Fruit fly (Drosophila melanogaster) whole organism, prepupa: ENCODE measurements around the gene Vps2.
A peak's percentile ranks its signal among the peaks of the same experiment; 100 is the strongest.

Experiments
- Blimp-1 ChIP-seq: fragments of 200-800 bp; sonication (Bioruptor generic); optimal IDR thresholded peaks from 3 replicates; lab custom pipeline; 2017; ENCODE audit warnings: missing biosample characterization, missing genetic modification characterization, mild to moderate bottlenecking, moderate library complexity, missing genetic modification reagents
- CG10631 ChIP-seq: fragments of 200-800 bp; sonication (Bioruptor generic); optimal IDR thresholded peaks from 2 replicates; lab custom pipeline; 2016; ENCODE audit warnings: missing biosample characterization, missing genetic modification characterization
- CG10669 ChIP-seq: fragments of 200-800 bp; sonication (Bioruptor generic); optimal IDR thresholded peaks from 3 replicates; lab custom pipeline; 2018; ENCODE audit warnings: missing biosample characterization, mild to moderate bottlenecking, missing genetic modification characterization, moderate library complexity
- CG11294 ChIP-seq: fragments of 200-800 bp; sonication (Bioruptor generic); IDR thresholded peaks from 2 replicates; pipeline ENCODE4 v1.3.6; 2022; ENCODE audit warnings: missing biosample characterization, missing genetic modification characterization
- CG11762 ChIP-seq: fragments of 200-800 bp; sonication (Bioruptor generic); optimal IDR thresholded peaks from 3 replicates; lab custom pipeline; 2016; ENCODE audit warnings: missing biosample characterization, missing genetic modification characterization; ENCODE audit not compliant: insufficient read depth
- CG11902 ChIP-seq: fragments of 200-800 bp; sonication (Bioruptor generic); optimal IDR thresholded peaks from 3 replicates; lab custom pipeline; 2016; ENCODE audit warnings: missing biosample characterization, missing genetic modification characterization
- CG15336 ChIP-seq: fragments of 200-800 bp; sonication (Bioruptor generic); IDR thresholded peaks from 2 replicates; pipeline ENCODE4 v1.3.6; 2022; ENCODE audit warnings: missing biosample characterization, missing genetic modification characterization
- CG1621 ChIP-seq: fragments of 200-800 bp; sonication (Bioruptor generic); optimal IDR thresholded peaks from 3 replicates; lab custom pipeline; 2018; ENCODE audit warnings: missing biosample characterization, mild to moderate bottlenecking, missing genetic modification characterization
- CG16779 ChIP-seq: fragments of 200-800 bp; sonication (Bioruptor generic); optimal IDR thresholded peaks from 3 replicates; lab custom pipeline; 2017; ENCODE audit warnings: missing biosample characterization, mild to moderate bottlenecking, missing genetic modification characterization
- CG3032 ChIP-seq: fragments of 200-800 bp; optimal IDR thresholded peaks from 2 replicates; lab custom pipeline; 2019; ENCODE audit warnings: missing biosample characterization, mild to moderate bottlenecking, missing genetic modification characterization, moderate library complexity
- CG31627 ChIP-seq: fragments of 200-800 bp; sonication (Bioruptor generic); optimal IDR thresholded peaks from 3 replicates; lab custom pipeline; 2016; ENCODE audit warnings: missing biosample characterization, missing genetic modification characterization
- CG32006 ChIP-seq: fragments of 200-800 bp; sonication (Bioruptor generic); optimal IDR thresholded peaks from 3 replicates; lab custom pipeline; 2017; ENCODE audit warnings: missing biosample characterization, mild to moderate bottlenecking, missing genetic modification characterization
- CG34406 ChIP-seq: fragments of 200-800 bp; sonication (Bioruptor generic); optimal IDR thresholded peaks from 3 replicates; lab custom pipeline; 2016; ENCODE audit warnings: missing biosample characterization, missing genetic modification characterization
- CG3919 ChIP-seq: fragments of 200-800 bp; sonication (Bioruptor generic); optimal IDR thresholded peaks from 3 replicates; lab custom pipeline; 2016; ENCODE audit warnings: missing biosample characterization, missing genetic modification characterization
- CG6163 ChIP-seq: fragments of 200-800 bp; sonication (Bioruptor generic); IDR thresholded peaks from 3 replicates; pipeline ENCODE4 v1.3.6; 2022; ENCODE audit warnings: missing biosample characterization, missing genetic modification characterization
- CG6276 ChIP-seq: fragments of 200-800 bp; sonication (Bioruptor generic); optimal IDR thresholded peaks from 2 replicates; lab custom pipeline; 2017; ENCODE audit warnings: missing biosample characterization, mild to moderate bottlenecking, missing genetic modification characterization
- CG6792 ChIP-seq: fragments of 200-800 bp; sonication (Bioruptor generic); optimal IDR thresholded peaks from 3 replicates; lab custom pipeline; 2016; ENCODE audit warnings: missing biosample characterization, missing genetic modification characterization
- CG6808 ChIP-seq: fragments of 200-800 bp; sonication (Bioruptor generic); optimal IDR thresholded peaks from 3 replicates; lab custom pipeline; 2017; ENCODE audit warnings: missing biosample characterization, missing genetic modification characterization, mild to moderate bottlenecking, moderate library complexity, missing genetic modification reagents
- CG6854 ChIP-seq: fragments of 200-800 bp; sonication (Bioruptor generic); optimal IDR thresholded peaks from 2 replicates; lab custom pipeline; 2017; ENCODE audit warnings: missing biosample characterization, mild to moderate bottlenecking, missing genetic modification characterization
- CG7368 ChIP-seq: fragments of 200-800 bp; sonication (Bioruptor generic); optimal IDR thresholded peaks from 3 replicates; lab custom pipeline; 2016; ENCODE audit warnings: missing biosample characterization, missing genetic modification characterization
- CG8119 ChIP-seq: fragments of 200-800 bp; sonication (Bioruptor generic); IDR thresholded peaks from 3 replicates; pipeline ENCODE4 v1.3.6; 2022; ENCODE audit warnings: missing biosample characterization, missing genetic modification characterization
- CG9139 ChIP-seq: fragments of 200-800 bp; sonication (Bioruptor generic); optimal IDR thresholded peaks from 3 replicates; lab custom pipeline; 2017; ENCODE audit warnings: missing biosample characterization, mild to moderate bottlenecking, missing genetic modification characterization
- Eip75B ChIP-seq: fragments of 200-800 bp; sonication (Bioruptor generic); optimal IDR thresholded peaks from 3 replicates; lab custom pipeline; 2016; ENCODE audit warnings: missing biosample characterization, missing genetic modification characterization
- Eip78C ChIP-seq: fragments of 200-800 bp; sonication (Bioruptor generic); peaks from one replicate; lab custom pipeline; 2016; ENCODE audit warnings: missing biosample characterization, missing genetic modification characterization
- Eip93F ChIP-seq: fragments of 200-800 bp; sonication (Bioruptor generic); optimal IDR thresholded peaks from 2 replicates; lab custom pipeline; 2016; ENCODE audit warnings: missing biosample characterization, mild to moderate bottlenecking, missing genetic modification characterization
- Ets21C ChIP-seq: fragments of 200-800 bp; sonication (Bioruptor generic); optimal IDR thresholded peaks from 3 replicates; lab custom pipeline; 2016; ENCODE audit warnings: missing biosample characterization, missing genetic modification characterization
- Ets96B ChIP-seq: fragments of 200-800 bp; optimal IDR thresholded peaks from 2 replicates; lab custom pipeline; 2019; ENCODE audit warnings: missing biosample characterization, mild to moderate bottlenecking, missing genetic modification characterization, moderate library complexity
- Gug ChIP-seq: fragments of 200-800 bp; sonication (Bioruptor generic); IDR thresholded peaks from 2 replicates; pipeline ENCODE4 v1.3.6; 2022; ENCODE audit warnings: missing biosample characterization, missing genetic modification characterization
- Hr38 ChIP-seq: sonication (Bioruptor generic); optimal IDR thresholded peaks from 2 replicates; lab custom pipeline; 2016; ENCODE audit warnings: missing biosample characterization, missing genetic modification characterization
- Hr39 ChIP-seq: fragments of 200-800 bp; sonication (Bioruptor generic); optimal IDR thresholded peaks from 2 replicates; lab custom pipeline; 2016; ENCODE audit warnings: missing biosample characterization, missing genetic modification characterization
- Hr4 ChIP-seq: fragments of 200-800 bp; sonication (Bioruptor generic); optimal IDR thresholded peaks from 3 replicates; lab custom pipeline; 2016; ENCODE audit warnings: missing biosample characterization, missing genetic modification characterization
- Lpt ChIP-seq: fragments of 200-800 bp; sonication (Bioruptor generic); optimal IDR thresholded peaks from 3 replicates; lab custom pipeline; 2016; ENCODE audit warnings: missing biosample characterization, missing genetic modification characterization
- Met ChIP-seq: fragments of 200-800 bp; sonication (Bioruptor generic); optimal IDR thresholded peaks from 3 replicates; lab custom pipeline; 2016; ENCODE audit warnings: missing biosample characterization, missing genetic modification characterization
- OdsH ChIP-seq: fragments of 200-800 bp; sonication (Bioruptor generic); optimal IDR thresholded peaks from 3 replicates; lab custom pipeline; 2016; ENCODE audit warnings: missing biosample characterization, missing genetic modification characterization
- Smox ChIP-seq: fragments of 200-800 bp; sonication (Bioruptor generic); optimal IDR thresholded peaks from 3 replicates; lab custom pipeline; 2016; ENCODE audit warnings: missing biosample characterization, missing genetic modification characterization
- Sox102F ChIP-seq: fragments of 200-800 bp; sonication (Bioruptor generic); optimal IDR thresholded peaks from 2 replicates; lab custom pipeline; 2016; ENCODE audit warnings: missing biosample characterization, mild to moderate bottlenecking, missing genetic modification characterization
- Sox14 ChIP-seq: fragments of 200-800 bp; sonication (Bioruptor generic); optimal IDR thresholded peaks from 3 replicates; lab custom pipeline; 2016; ENCODE audit warnings: missing biosample characterization, missing genetic modification characterization
- Sox15 ChIP-seq: fragments of 200-800 bp; sonication (Bioruptor generic); optimal IDR thresholded peaks from 3 replicates; lab custom pipeline; 2016; ENCODE audit warnings: missing biosample characterization, missing genetic modification characterization
- acj6 ChIP-seq: fragments of 200-800 bp; sonication (Bioruptor generic); optimal IDR thresholded peaks from 3 replicates; lab custom pipeline; 2016; ENCODE audit warnings: missing biosample characterization, missing genetic modification characterization
- cyc ChIP-seq: fragments of 200-800 bp; sonication (Bioruptor generic); optimal IDR thresholded peaks from 3 replicates; lab custom pipeline; 2016; ENCODE audit warnings: missing biosample characterization, missing genetic modification characterization
- dsx ChIP-seq: fragments of 200-800 bp; optimal IDR thresholded peaks from 3 replicates; lab custom pipeline; 2019; ENCODE audit warnings: missing biosample characterization, mild to moderate bottlenecking, missing genetic modification characterization, moderate library complexity; ENCODE audit not compliant: poor library complexity, severe bottlenecking
- eg ChIP-seq: fragments of 200-800 bp; sonication (Bioruptor generic); IDR thresholded peaks from 3 replicates; pipeline ENCODE4 v1.3.6; 2022; ENCODE audit warnings: missing biosample characterization, missing genetic modification characterization
- esn ChIP-seq: fragments of 200-800 bp; sonication (Bioruptor generic); optimal IDR thresholded peaks from 2 replicates; lab custom pipeline; 2016; ENCODE audit warnings: missing biosample characterization, mild to moderate bottlenecking, missing genetic modification characterization, moderate library complexity
- fd59A ChIP-seq: fragments of 200-800 bp; sonication (Bioruptor generic); optimal IDR thresholded peaks from 2 replicates; lab custom pipeline; 2017; ENCODE audit warnings: missing biosample characterization, mild to moderate bottlenecking, missing genetic modification characterization, missing genetic modification reagents
- fd85E ChIP-seq: fragments of 200-800 bp; sonication (Bioruptor generic); optimal IDR thresholded peaks from 3 replicates; lab custom pipeline; 2016; ENCODE audit warnings: missing biosample characterization, missing genetic modification characterization
- fkh ChIP-seq: fragments of 200-800 bp; sonication (Bioruptor generic); optimal IDR thresholded peaks from 3 replicates; lab custom pipeline; 2017; ENCODE audit warnings: missing biosample characterization, mild to moderate bottlenecking, missing genetic modification characterization, moderate library complexity
- lz ChIP-seq: fragments of 200-800 bp; sonication (Bioruptor generic); optimal IDR thresholded peaks from 3 replicates; lab custom pipeline; 2016; ENCODE audit warnings: missing biosample characterization, missing genetic modification characterization
- net ChIP-seq: fragments of 200-800 bp; sonication (Bioruptor generic); optimal IDR thresholded peaks from 3 replicates; lab custom pipeline; 2016; ENCODE audit warnings: missing biosample characterization, missing genetic modification characterization
- pdm3 ChIP-seq: fragments of 200-800 bp; sonication (Bioruptor generic); optimal IDR thresholded peaks from 3 replicates; lab custom pipeline; 2016; ENCODE audit warnings: missing biosample characterization, missing genetic modification characterization
- svp ChIP-seq: fragments of 200-800 bp; sonication (Bioruptor generic); peaks from one replicate; lab custom pipeline; 2016; ENCODE audit warnings: missing biosample characterization, missing genetic modification characterization
- topi ChIP-seq: fragments of 200-800 bp; sonication (Bioruptor generic); optimal IDR thresholded peaks from 3 replicates; lab custom pipeline; 2016; ENCODE audit warnings: missing biosample characterization, missing genetic modification characterization

Vps2 gene

DNA sequence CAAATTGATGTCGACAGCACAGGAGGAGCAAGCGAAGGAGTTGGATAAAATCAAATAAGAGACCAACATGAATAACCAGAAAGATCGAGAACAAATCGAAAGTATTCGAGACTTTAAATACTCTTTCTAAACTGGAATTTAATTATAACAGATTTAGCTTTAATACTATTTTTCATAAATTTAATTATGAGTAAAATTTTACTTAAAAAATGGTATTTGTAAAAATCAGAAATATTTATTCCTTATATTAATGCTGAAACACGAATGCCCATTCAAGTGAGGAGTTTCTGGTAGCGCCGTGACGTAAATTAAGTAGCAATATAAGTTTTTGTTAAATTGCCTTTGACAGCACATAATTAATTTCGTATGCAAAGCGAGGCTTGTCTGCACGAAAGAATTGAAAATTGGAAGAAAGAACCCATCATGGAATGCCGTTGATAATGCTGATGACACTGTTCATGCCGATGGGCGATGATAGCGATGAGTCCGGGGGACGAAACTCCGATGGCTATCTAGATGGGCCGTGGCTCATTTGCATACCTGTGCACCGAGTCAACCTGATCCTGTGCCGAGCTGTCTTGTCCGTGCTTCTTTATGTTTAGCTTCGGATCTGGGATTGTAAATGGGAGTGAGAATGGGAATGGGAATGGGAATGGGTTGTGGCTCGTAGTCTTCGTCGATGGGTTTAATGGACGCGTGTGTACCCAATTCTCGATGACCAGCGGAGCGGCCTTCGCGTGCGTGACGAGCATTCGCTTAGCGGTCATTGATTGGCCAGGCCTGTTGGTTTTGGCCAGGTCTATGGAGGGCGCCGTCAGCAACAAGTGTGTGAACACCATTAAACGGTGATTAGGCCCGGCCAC lies 39.6 kb upstream of the Vps2 start:
- TF ChIP-seq CG15336 (GFP tag; lab: Robert Waterston, UW) (peak; percentile 64), esn (GFP tag; lab: Kevin White, UChicago) (peak; percentile 59), CG8119 (GFP tag; lab: Robert Waterston, UW) (peak; percentile 59; the same call in 2 of the 3 replicates), CG6276 (GFP tag; lab: Kevin White, UChicago) (no peak), CG3032 (tag; lab: Kevin White, UChicago) (peak; percentile 79), Eip75B (GFP tag; lab: Kevin White, UChicago) (no peak), Ets21C (no peak), net (no peak), Gug (0 out of 2 replicates have a peak, but pooled peaks have one; percentile 11), fd85E (GFP tag; lab: Kevin White, UChicago) (no peak), dsx (peak; percentile 64), Met (peak; percentile 44), Ets96B (peak; percentile 67), eg (GFP tag; lab: Robert Waterston, UW) (0 out of 3 replicates have a peak, but pooled peaks have one; percentile 9), Hr4 (GFP tag; lab: Kevin White, UChicago) (peak; percentile 6), lz (GFP tag; lab: Kevin White, UChicago) (no peak), Hr38 (GFP tag; lab: Kevin White, UChicago) (no peak), CG11762 (GFP tag; lab: Kevin White, UChicago) (no peak), Sox102F (GFP tag; lab: Kevin White, UChicago) (peak; percentile 42), pdm3 (GFP tag; lab: Kevin White, UChicago) (no peak), cyc (GFP tag; lab: Kevin White, UChicago) (peak; percentile 7), CG16779 (tag; lab: Kevin White, UChicago) (no peak), acj6 (GFP tag; lab: Kevin White, UChicago) (peak; percentile 31), fkh (GFP tag; lab: Kevin White, UChicago) (no peak), CG6163 (GFP tag; lab: Robert Waterston, UW) (peak; percentile 17; the same call in 1 of the 3 replicates), CG7368 (GFP tag; lab: Kevin White, UChicago) (no peak), CG11902 (GFP tag; lab: Kevin White, UChicago) (no peak), CG10669 (GFP tag; lab: Kevin White, UChicago) (peak; percentile 52), Smox (GFP tag; lab: Kevin White, UChicago) (peak; percentile 18), CG3919 (GFP tag; lab: Kevin White, UChicago) (peak; percentile 24), CG32006 (peak; percentile 60), CG10631 (GFP tag; lab: Kevin White, UChicago) (peak; percentile 30), CG31627 (GFP tag; lab: Kevin White, UChicago) (no peak), svp (peak; percentile 36), Eip93F (no peak), Sox14 (GFP tag; lab: Kevin White, UChicago) (peak; percentile 24), CG34406 (GFP tag; lab: Kevin White, UChicago) (peak; percentile 10), topi (GFP tag; lab: Kevin White, UChicago) (peak; percentile 28), CG6792 (GFP tag; lab: Kevin White, UChicago) (no peak), CG9139 (GFP tag; lab: Kevin White, UChicago) (no peak), Sox15 (GFP tag; lab: Kevin White, UChicago) (no peak), Lpt (no peak), CG6854 (GFP tag; lab: Kevin White, UChicago) (no peak), Hr39 (GFP tag; lab: Kevin White, UChicago) (no peak), Blimp-1 (GFP tag; lab: Kevin White, UChicago) (no peak), Eip78C (GFP tag; lab: Kevin White, UChicago) (peak; percentile 69), OdsH (peak; percentile 31), CG11294 (GFP tag; lab: Robert Waterston, UW) (no peak), CG1621 (tag; lab: Kevin White, UChicago) (peak; percentile 50), CG6808 (GFP tag; lab: Kevin White, UChicago) (peak; percentile 48), fd59A (GFP tag; lab: Kevin White, UChicago) (no peak)
